Fruit fly (Drosophila melanogaster) whole organism, embryonic: ENCODE data around the gene Trpgamma.

ENCODE experiments used
- ATbp ChIP-seq: fragments of 200-800 bp; sonication (Bioruptor generic); optimal IDR thresholded peaks from 2 replicates; lab custom pipeline; 2017; ENCODE audit warnings: missing biosample characterization, mild to moderate bottlenecking, missing genetic modification characterization, missing genetic modification reagents
- Ada2b ChIP-seq: fragments of 200-800 bp; sonication (Bioruptor generic); IDR thresholded peaks from 2 replicates; pipeline ENCODE4 v1.3.6; 2022; ENCODE audit warnings: missing biosample characterization, missing genetic modification characterization
- Atf-2 ChIP-seq: fragments of 200-800 bp; sonication (Bioruptor generic); optimal IDR thresholded peaks from 2 replicates; lab custom pipeline; 2016; ENCODE audit warnings: missing biosample characterization, missing genetic modification characterization
- CG10209 ChIP-seq: fragments of 200-800 bp; sonication (Bioruptor generic); optimal IDR thresholded peaks from 3 replicates; lab custom pipeline; 2017; ENCODE audit warnings: missing biosample characterization, mild to moderate bottlenecking, missing genetic modification characterization, missing genetic modification reagents
- CG13296 ChIP-seq: fragments of 200-800 bp; sonication (Bioruptor generic); optimal IDR thresholded peaks from 3 replicates; lab custom pipeline; 2018; ENCODE audit warnings: missing biosample characterization, mild to moderate bottlenecking, missing genetic modification characterization
- CG13775 ChIP-seq: fragments of 200-800 bp; sonication (Bioruptor generic); optimal IDR thresholded peaks from 3 replicates; lab custom pipeline; 2017; ENCODE audit warnings: missing biosample characterization, mild to moderate bottlenecking, missing genetic modification characterization
- CG14050 ChIP-seq: fragments of 200-800 bp; sonication (Bioruptor generic); IDR thresholded peaks from 3 replicates; pipeline ENCODE4 v1.3.6; 2022; ENCODE audit warnings: missing biosample characterization, missing genetic modification characterization
- CG14965 ChIP-seq: fragments of 200-800 bp; sonication (Bioruptor generic); optimal IDR thresholded peaks from 2 replicates; lab custom pipeline; 2016; ENCODE audit warnings: missing biosample characterization, missing genetic modification characterization, borderline replicate concordance
- CG1529 ChIP-seq: fragments of 200-800 bp; sonication (Bioruptor generic); optimal IDR thresholded peaks from 3 replicates; lab custom pipeline; 2018; ENCODE audit warnings: missing biosample characterization, missing genetic modification characterization
- CG17328 ChIP-seq: fragments of 200-800 bp; sonication (Bioruptor generic); IDR thresholded peaks from 2 replicates; pipeline ENCODE4 v1.3.6; 2022; ENCODE audit warnings: missing biosample characterization, missing genetic modification characterization
- CG17359 ChIP-seq: fragments of 200-800 bp; sonication (Bioruptor generic); optimal IDR thresholded peaks from 3 replicates; lab custom pipeline; 2018; ENCODE audit warnings: missing biosample characterization, mild to moderate bottlenecking, missing genetic modification characterization, moderate library complexity
- CG17568 ChIP-seq: fragments of 200-800 bp; sonication (Bioruptor generic); optimal IDR thresholded peaks from 2 replicates; lab custom pipeline; 2018; ENCODE audit warnings: missing biosample characterization, mild to moderate bottlenecking, missing genetic modification characterization, moderate library complexity
- CG2678 ChIP-seq: fragments of 200-800 bp; sonication (Bioruptor generic); optimal IDR thresholded peaks from 3 replicates; lab custom pipeline; 2019; ENCODE audit warnings: missing biosample characterization, mild to moderate bottlenecking, missing genetic modification characterization, moderate library complexity
- CG32532 ChIP-seq: fragments of 200-800 bp; sonication (Bioruptor generic); IDR thresholded peaks from 2 replicates; pipeline ENCODE4 v1.3.6; 2022; ENCODE audit warnings: missing biosample characterization, missing genetic modification characterization
- CG4424 ChIP-seq: fragments of 200-800 bp; sonication (Bioruptor generic); optimal IDR thresholded peaks from 3 replicates; lab custom pipeline; 2016; ENCODE audit warnings: missing biosample characterization, missing genetic modification characterization
- CG4730 ChIP-seq: fragments of 200-800 bp; sonication (Bioruptor generic); IDR thresholded peaks from 2 replicates; pipeline ENCODE4 v1.3.6; 2022; ENCODE audit warnings: missing biosample characterization, missing genetic modification characterization
- CG6175 ChIP-seq: fragments of 200-800 bp; sonication (Bioruptor generic); IDR thresholded peaks from 3 replicates; pipeline ENCODE4 v1.3.6; 2022; ENCODE audit warnings: missing biosample characterization, missing genetic modification characterization
- CG7357 ChIP-seq: fragments of 200-800 bp; sonication (Bioruptor generic); IDR thresholded peaks from 3 replicates; pipeline ENCODE4 v1.3.6; 2022; ENCODE audit warnings: missing biosample characterization, missing genetic modification characterization
- CG8290 ChIP-seq, 3 experiments: fragments of 200-800 bp; sonication (Bioruptor generic); optimal IDR thresholded peaks; 2 replicates each; lab custom pipeline; 2016 to 2019; ENCODE audit warnings: missing biosample characterization in 3 of 3, missing genetic modification characterization in 3 of 3, mild to moderate bottlenecking in 2 of 3, moderate library complexity in 1 of 3
- CG8388 ChIP-seq: fragments of 200-800 bp; sonication (Bioruptor generic); optimal IDR thresholded peaks from 2 replicates; lab custom pipeline; 2019; ENCODE audit warnings: missing biosample characterization, mild to moderate bottlenecking, missing genetic modification characterization, moderate library complexity
- CG9215 ChIP-seq: fragments of 200-800 bp; sonication (Bioruptor generic); IDR thresholded peaks from 2 replicates; pipeline ENCODE4 v1.3.6; 2022; ENCODE audit warnings: missing biosample characterization, missing genetic modification characterization
- Drgx ChIP-seq: fragments of 200-800 bp; sonication (Bioruptor generic); IDR thresholded peaks from 2 replicates; pipeline ENCODE4 v1.3.6; 2022; ENCODE audit warnings: missing biosample characterization, missing genetic modification characterization
- E2f2 ChIP-seq: fragments of 200-800 bp; sonication (Bioruptor generic); IDR thresholded peaks from 2 replicates; pipeline ENCODE4 v1.3.6; 2022; ENCODE audit warnings: missing biosample characterization, missing genetic modification characterization
- Fer1 ChIP-seq: fragments of 200-800 bp; sonication (Bioruptor generic); optimal IDR thresholded peaks from 2 replicates; lab custom pipeline; 2017; ENCODE audit warnings: missing biosample characterization, mild to moderate bottlenecking, missing genetic modification characterization
- HLH3B ChIP-seq: fragments of 200-800 bp; sonication (Bioruptor generic); IDR thresholded peaks from 2 replicates; pipeline ENCODE4 v1.3.6; 2022; ENCODE audit warnings: missing biosample characterization, missing genetic modification characterization
- HmgD ChIP-seq: fragments of 200-800 bp; sonication (Bioruptor generic); optimal IDR thresholded peaks from 3 replicates; lab custom pipeline; 2016; ENCODE audit warnings: missing biosample characterization, missing genetic modification characterization
- Sox100B ChIP-seq: fragments of 200-800 bp; sonication (Bioruptor generic); optimal IDR thresholded peaks from 3 replicates; lab custom pipeline; 2018; ENCODE audit warnings: missing biosample characterization, mild to moderate bottlenecking, missing genetic modification characterization
- Sry-δ ChIP-seq: fragments of 200-800 bp; sonication (Bioruptor generic); optimal IDR thresholded peaks from 2 replicates; lab custom pipeline; 2016; ENCODE audit warnings: missing biosample characterization, missing genetic modification characterization
- TFAM ChIP-seq: fragments of 200-800 bp; sonication (Bioruptor generic); optimal IDR thresholded peaks from 2 replicates; lab custom pipeline; 2017; ENCODE audit warnings: missing biosample characterization, missing genetic modification characterization, inconsistent platforms
- az2 ChIP-seq: fragments of 200-800 bp; sonication (Bioruptor generic); optimal IDR thresholded peaks from 3 replicates; lab custom pipeline; 2016; ENCODE audit warnings: missing biosample characterization, missing genetic modification characterization
- bcd ChIP-seq: fragments of 200-800 bp; sonication (Bioruptor generic); optimal IDR thresholded peaks from 2 replicates; lab custom pipeline; 2017; ENCODE audit warnings: missing biosample characterization, mild to moderate bottlenecking, missing genetic modification characterization
- cas ChIP-seq: fragments of 200-800 bp; sonication (Bioruptor generic); IDR thresholded peaks from 2 replicates; pipeline ENCODE4 v1.3.6; 2022; ENCODE audit warnings: missing biosample characterization, missing genetic modification characterization
- crp ChIP-seq, 2 experiments: fragments of 200-800 bp; sonication (Bioruptor generic); optimal IDR thresholded peaks; 2 replicates in 1 of 2; 3 replicates in 1 of 2; lab custom pipeline; 2017; ENCODE audit warnings: missing biosample characterization in 2 of 2, missing genetic modification characterization in 2 of 2, mild to moderate bottlenecking in 1 of 2, moderate library complexity in 1 of 2
- dpn ChIP-seq, 2 experiments: fragments of 200-800 bp; sonication (Bioruptor generic); optimal IDR thresholded peaks; 3 replicates each; lab custom pipeline; 2016; ENCODE audit warnings: missing biosample characterization in 2 of 2, missing genetic modification characterization in 2 of 2
- exex ChIP-seq: fragments of 200-800 bp; sonication (Bioruptor generic); optimal IDR thresholded peaks from 4 replicates; lab custom pipeline; 2018; ENCODE audit warnings: missing biosample characterization, mild to moderate bottlenecking, missing genetic modification characterization, moderate library complexity
- fd3F ChIP-seq: fragments of 200-800 bp; sonication (Bioruptor generic); optimal IDR thresholded peaks from 2 replicates; lab custom pipeline; 2018; ENCODE audit warnings: missing biosample characterization, mild to moderate bottlenecking, missing genetic modification characterization, moderate library complexity
- ftz-f1 ChIP-seq: fragments of 200-800 bp; sonication (Bioruptor generic); optimal IDR thresholded peaks from 2 replicates; lab custom pipeline; 2016; ENCODE audit warnings: missing biosample characterization, missing genetic modification characterization
- gfzf ChIP-seq: fragments of 200-800 bp; sonication (Bioruptor generic); optimal IDR thresholded peaks from 2 replicates; lab custom pipeline; 2016; ENCODE audit warnings: missing biosample characterization, mild to moderate bottlenecking, missing genetic modification characterization, moderate library complexity
- gro ChIP-seq: fragments of 200-800 bp; sonication (Bioruptor generic); optimal IDR thresholded peaks from 2 replicates; lab custom pipeline; 2016; ENCODE audit warnings: missing biosample characterization, missing genetic modification characterization
- lab ChIP-seq: fragments of 200-800 bp; sonication (Bioruptor generic); optimal IDR thresholded peaks from 3 replicates; lab custom pipeline; 2017; ENCODE audit warnings: missing biosample characterization, missing genetic modification characterization, mild to moderate bottlenecking, moderate library complexity, missing genetic modification reagents
- lmd ChIP-seq: fragments of 200-800 bp; sonication (Bioruptor generic); IDR thresholded peaks from 2 replicates; pipeline ENCODE4 v1.3.6; 2022; ENCODE audit warnings: missing biosample characterization, missing genetic modification characterization
- mam ChIP-seq: fragments of 200-800 bp; sonication (Bioruptor generic); optimal IDR thresholded peaks from 3 replicates; lab custom pipeline; 2016; ENCODE audit warnings: missing biosample characterization, missing genetic modification characterization
- nau ChIP-seq: fragments of 200-800 bp; sonication (Bioruptor generic); optimal IDR thresholded peaks from 3 replicates; lab custom pipeline; 2017; ENCODE audit warnings: missing biosample characterization, mild to moderate bottlenecking, missing genetic modification characterization, missing genetic modification reagents
- nerfin-2 ChIP-seq: fragments of 200-800 bp; sonication (Bioruptor generic); IDR thresholded peaks from 2 replicates; pipeline ENCODE4 v1.3.6; 2022; ENCODE audit warnings: missing biosample characterization, missing genetic modification characterization; ENCODE audit not compliant: partially characterized antibody
- onecut ChIP-seq: fragments of 200-800 bp; sonication (Bioruptor generic); IDR thresholded peaks from 2 replicates; pipeline ENCODE4 v1.3.6; 2022; ENCODE audit warnings: missing biosample characterization, missing genetic modification characterization
- salm ChIP-seq: fragments of 200-800 bp; sonication (Bioruptor generic); optimal IDR thresholded peaks from 2 replicates; lab custom pipeline; 2018; ENCODE audit warnings: missing biosample characterization, mild to moderate bottlenecking, missing genetic modification characterization
- sd ChIP-seq: fragments of 200-800 bp; sonication (Bioruptor generic); optimal IDR thresholded peaks from 3 replicates; lab custom pipeline; 2018; ENCODE audit warnings: missing biosample characterization, mild to moderate bottlenecking, missing genetic modification characterization, moderate library complexity
- sens ChIP-seq: fragments of 200-800 bp; sonication (Bioruptor generic); peaks from one replicate; lab custom pipeline; 2016; ENCODE audit warnings: missing biosample characterization, missing genetic modification characterization
- sisA ChIP-seq: fragments of 200-800 bp; sonication (Bioruptor generic); IDR thresholded peaks from 2 replicates; pipeline ENCODE4 v1.3.6; 2022; ENCODE audit warnings: missing biosample characterization, missing genetic modification characterization
- slou ChIP-seq: fragments of 200-800 bp; sonication (Bioruptor generic); optimal IDR thresholded peaks from 3 replicates; lab custom pipeline; 2016; ENCODE audit warnings: missing biosample characterization, missing genetic modification characterization
- ssp ChIP-seq: fragments of 200-800 bp; sonication (Bioruptor generic); IDR thresholded peaks from 2 replicates; pipeline ENCODE4 v1.3.6; 2022; ENCODE audit warnings: missing biosample characterization, missing genetic modification characterization
- vfl ChIP-seq: fragments of 200-800 bp; sonication (Bioruptor generic); optimal IDR thresholded peaks from 2 replicates; lab custom pipeline; 2016; ENCODE audit warnings: missing biosample characterization, missing genetic modification characterization

The Trpgamma gene

DNA sequence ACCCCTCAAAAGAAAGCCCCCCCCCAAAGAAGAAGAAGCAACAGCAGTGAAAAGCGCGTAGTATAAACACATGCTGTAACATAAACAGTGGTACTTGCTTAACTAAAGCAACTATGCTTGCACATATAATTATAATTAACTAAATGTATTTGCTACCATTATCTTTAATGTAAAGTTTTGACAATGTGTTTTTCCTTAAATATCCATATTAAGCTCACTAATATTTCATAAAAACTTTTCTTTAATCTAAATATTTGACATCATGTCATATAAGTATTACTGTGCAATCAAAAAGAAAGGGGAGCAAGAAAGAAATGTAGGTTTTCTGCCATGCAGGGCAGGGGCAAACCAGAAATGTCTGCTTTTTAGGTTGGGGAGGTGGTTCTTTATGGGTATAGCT, 40.3 kb upstream of the Trpgamma start (continued):
- TF ChIP-seq CG13775 (GFP tag; lab: Kevin White, UChicago) (no peak), Sry-δ (GFP tag; lab: Kevin White, UChicago) (no peak), CG14050 (GFP tag; lab: Robert Waterston, UW) (no peak), CG9215 (no peak), HLH3B (no peak), cas (GFP tag; lab: Robert Waterston, UW) (no peak), CG32532 (GFP tag; lab: Robert Waterston, UW) (peak; percentile 21; the same call in 1 of the 2 replicates), CG10209 (GFP tag; lab: Kevin White, UChicago) (no peak), crp (GFP tag; optimal IDR thresholded peaks at IDR 0.05; lab: Kevin White, UChicago) (no peak), Sox100B (GFP tag; lab: Kevin White, UChicago) (peak; percentile 30), Fer1 (GFP tag; lab: Kevin White, UChicago) (peak; percentile 34), mam (GFP tag; lab: Kevin White, UChicago) (no peak), dpn (GFP tag; optimal IDR thresholded peaks at IDR 0.05; lab: Kevin White, UChicago) (no peak), CG17328 (GFP tag; lab: Robert Waterston, UW) (no peak), ATbp (no peak), HmgD (GFP tag; lab: Kevin White, UChicago) (no peak), CG13296 (peak; percentile 30), Atf-2 (GFP tag; lab: Kevin White, UChicago) (no peak), salm (no peak), CG4424 (no peak), CG17568 (GFP tag; lab: Kevin White, UChicago) (no peak), lab (GFP tag; lab: Kevin White, UChicago) (peak; percentile 69), onecut (GFP tag; lab: Robert Waterston, UW) (no peak), vfl (GFP tag; lab: Kevin White, UChicago) (no peak), bcd (GFP tag; lab: Kevin White, UChicago) (no peak), az2 (GFP tag; lab: Kevin White, UChicago) (no peak), Drgx (0 out of 2 replicates have a peak, but pooled peaks have one; percentile 8), nau (GFP tag; lab: Kevin White, UChicago) (no peak), lmd (no peak), CG17359 (tag; lab: Kevin White, UChicago) (peak; percentile 70), CG4730 (GFP tag; lab: Robert Waterston, UW) (peak; percentile 38; the same call in 1 of the 2 replicates), CG6175 (GFP tag; lab: Robert Waterston, UW) (no peak), ftz-f1 (GFP tag; lab: Kevin White, UChicago) (no peak), CG14965 (GFP tag; lab: Kevin White, UChicago) (no peak), sisA (GFP tag; lab: Robert Waterston, UW) (no peak), exex (tag; lab: Kevin White, UChicago) (no peak), sens (GFP tag; lab: Kevin White, UChicago) (peak; percentile 74), E2f2 (GFP tag; lab: Robert Waterston, UW) (no peak), CG8388 (no peak), fd3F (GFP tag; lab: Kevin White, UChicago) (no peak), TFAM (GFP tag; lab: Kevin White, UChicago) (no peak), Ada2b (GFP tag; lab: Robert Waterston, UW) (no peak), CG8290 (GFP tag; optimal IDR thresholded peaks at IDR 0.05; lab: Kevin White, UChicago) (no peak), CG8290 (tag; optimal IDR thresholded peaks at IDR 0.05; lab: Kevin White, UChicago) (no peak), gro (no peak), nerfin-2 (GFP tag; lab: Robert Waterston, UW) (no peak), slou (GFP tag; lab: Kevin White, UChicago) (no peak), CG7357 (GFP tag; lab: Robert Waterston, UW) (no peak), ssp (no peak), gfzf (GFP tag; lab: Kevin White, UChicago) (no peak), CG2678 (tag; lab: Kevin White, UChicago) (peak; percentile 70), sd (tag; lab: Kevin White, UChicago) (no peak), CG1529 (GFP tag; lab: Kevin White, UChicago) (no peak)
